Fruit fly (Drosophila melanogaster): ENCODE data around the gene Rpn7.

Rpn7 gene

dm6 chr3R:22447874-22448254 is 14.0 kb downstream of the Rpn7 start, which contains the start of gene CG34376 (continued):
- TF ChIP-seq gsb (GFP tag; IDR thresholded peaks at IDR 0.05): peak; percentile 59
- TF ChIP-seq CG17361 (GFP tag; IDR thresholded peaks at IDR 0.05): peak; percentile 68; the same call in 1 of the 3 replicates
- peak in 1 of 2 experiments; percentile 8 for TF ChIP-seq bsh (GFP tag; optimal IDR thresholded peaks at IDR 0.05)
- TF ChIP-seq ham (GFP tag; IDR thresholded peaks at IDR 0.05): peak; percentile 61; the same call in 1 of the 2 replicates
- TF ChIP-seq seq (GFP tag; IDR thresholded peaks at IDR 0.05): no peak; the same call in 1 of the 2 replicates
- TF ChIP-seq bbx (GFP tag; IDR thresholded peaks at IDR 0.05; ENCODE audit: partially characterized antibody): peak; percentile 18; the same call in 1 of the 2 replicates
- peak; percentile 89 for TF ChIP-seq sd (tag; optimal IDR thresholded peaks at IDR 0.05)
- 0 out of 3 replicates have a peak, but pooled peaks have one; percentile 9 for TF ChIP-seq z (GFP tag; IDR thresholded peaks at IDR 0.05)
- 0 out of 4 replicates have a peak, but pooled peaks have one; percentile 44 for TF ChIP-seq chinmo (GFP tag; IDR thresholded peaks at IDR 0.05; ENCODE audit: partially characterized antibody)
- peak; percentile 36; the same call in 1 of the 2 replicates for TF ChIP-seq Bgb (GFP tag; IDR thresholded peaks at IDR 0.05; ENCODE audit: partially characterized antibody)

- TF ChIP-seq Dip2 (GFP tag; IDR thresholded peaks at IDR 0.05): no peak
- no peak for TF ChIP-seq prd (optimal IDR thresholded peaks at IDR 0.05)
- TF ChIP-seq prd (GFP tag; IDR thresholded peaks at IDR 0.05): peak; percentile 47
- TF ChIP-seq CG4617 (GFP tag; optimal IDR thresholded peaks at IDR 0.05; ENCODE audit: borderline replicate concordance): no peak
- TF ChIP-seq Oli (tag; optimal IDR thresholded peaks at IDR 0.05): peak; percentile 2
- TF ChIP-seq CG4328 (GFP tag; optimal IDR thresholded peaks at IDR 0.05): no peak
- TF ChIP-seq tgo (GFP tag; IDR thresholded peaks at IDR 0.05): no peak; the same call in 2 of the 3 replicates
- no peak for TF ChIP-seq knrl (GFP tag; IDR thresholded peaks at IDR 0.05; ENCODE audit: partially characterized antibody)
- no peak for TF ChIP-seq CG10462 (GFP tag; optimal IDR thresholded peaks at IDR 0.05)
- TF ChIP-seq CG12744 (GFP tag; optimal IDR thresholded peaks at IDR 0.05): no peak
- TF ChIP-seq CG2120 (GFP tag; optimal IDR thresholded peaks at IDR 0.05): peak; percentile 73
- TF ChIP-seq sna (GFP tag; IDR thresholded peaks at IDR 0.05; ENCODE audit: partially characterized antibody): no peak
- peak; percentile 68; the same call in 1 of the 2 replicates for TF ChIP-seq Atf6 (GFP tag; IDR thresholded peaks at IDR 0.05)
- no peak for TF ChIP-seq Hsf (GFP tag; optimal IDR thresholded peaks at IDR 0.05)
- TF ChIP-seq nerfin-2 (GFP tag; IDR thresholded peaks at IDR 0.05; ENCODE audit: partially characterized antibody): peak; percentile 51; the same call in 1 of the 2 replicates
- no peak for TF ChIP-seq Ravus (GFP tag; IDR thresholded peaks at IDR 0.05)
- no peak for TF ChIP-seq tll (GFP tag; optimal IDR thresholded peaks at IDR 0.05)
- TF ChIP-seq CG30020 (tag; optimal IDR thresholded peaks at IDR 0.05): no peak
- TF ChIP-seq CG10267 (tag; optimal IDR thresholded peaks at IDR 0.05): no peak
- peak; percentile 76 for TF ChIP-seq Dp (GFP tag; optimal IDR thresholded peaks at IDR 0.05)
- TF ChIP-seq bcd (GFP tag; optimal IDR thresholded peaks at IDR 0.05): no peak
- no peak for TF ChIP-seq CG7271 (tag; optimal IDR thresholded peaks at IDR 0.05)
- TF ChIP-seq CG18599 (GFP tag; optimal IDR thresholded peaks at IDR 0.05): peak; percentile 66
- TF ChIP-seq Fer1 (GFP tag; optimal IDR thresholded peaks at IDR 0.05): no peak
- TF ChIP-seq CG11398 (GFP tag; optimal IDR thresholded peaks at IDR 0.05): no peak
- peak; percentile 39 for TF ChIP-seq CG15269 (tag; optimal IDR thresholded peaks at IDR 0.05)
- no peak for TF ChIP-seq Oaz (GFP tag; IDR thresholded peaks at IDR 0.05)
- TF ChIP-seq HLH4C (GFP tag; IDR thresholded peaks at IDR 0.05; ENCODE audit: partially characterized antibody): 0 out of 3 replicates have a peak, but pooled peaks have one; percentile 27
- TF ChIP-seq CG12391 (tag; optimal IDR thresholded peaks at IDR 0.05): no peak
- no peak for TF ChIP-seq CG1832 (GFP tag; optimal IDR thresholded peaks at IDR 0.05)
- TF ChIP-seq Sox102F (GFP tag; optimal IDR thresholded peaks at IDR 0.05): peak; percentile 38
- TF ChIP-seq trh (GFP tag; optimal IDR thresholded peaks at IDR 0.05): no peak
- TF ChIP-seq gem (tag; optimal IDR thresholded peaks at IDR 0.05): no peak
- TF ChIP-seq kah (GFP tag; optimal IDR thresholded peaks at IDR 0.05): no peak
- TF ChIP-seq ind (GFP tag; optimal IDR thresholded peaks at IDR 0.05): no peak
- TF ChIP-seq CG18619 (GFP tag; optimal IDR thresholded peaks at IDR 0.05): no peak
- no peak for TF ChIP-seq nmo (GFP tag; optimal IDR thresholded peaks at IDR 0.05)
These were observed 14.5 kb downstream of the Rpn7 start, which contains the start of gene CG34288 for dm6 chr3R:22447195-22447873. CG34288 (minus strand) TSS chr3R:22447263.
